Fruit fly (Drosophila melanogaster) whole organism, wandering third instar larva: ENCODE data around the gene CG2162.

Experiments
- CG32264 ChIP-seq: fragments of 200-800 bp; sonication (Bioruptor generic); optimal IDR thresholded peaks from 2 replicates; lab custom pipeline; 2016; ENCODE audit warnings: missing biosample characterization, missing genetic modification characterization
- Dif ChIP-seq: fragments of 200-275, 200-300 bp; sonication (Bioruptor generic); optimal IDR thresholded peaks from 2 replicates; lab custom pipeline; 2018; ENCODE audit warnings: missing biosample characterization, missing genetic modification characterization; ENCODE audit not compliant: partially characterized antibody
- Hnf4 ChIP-seq: fragments of 200-800 bp; sonication (Bioruptor generic); optimal IDR thresholded peaks from 2 replicates; lab custom pipeline; 2016; ENCODE audit warnings: missing biosample characterization, mild to moderate bottlenecking, missing genetic modification characterization
- Hr78 ChIP-seq: fragments of >200 bp; optimal IDR thresholded peaks from 2 replicates; lab custom pipeline; 2017; ENCODE audit warnings: missing biosample characterization, missing genetic modification characterization
- Hr83 ChIP-seq: fragments of 200-300 bp; sonication (Bioruptor generic); optimal IDR thresholded peaks from 2 replicates; lab custom pipeline; 2016; ENCODE audit warnings: missing biosample characterization, mild to moderate bottlenecking, missing genetic modification characterization, moderate library complexity; ENCODE audit not compliant: poor library complexity, severe bottlenecking
- Jra ChIP-seq: sonication (Bioruptor generic); optimal IDR thresholded peaks from 2 replicates; lab custom pipeline; 2016; ENCODE audit warnings: missing biosample characterization, missing genetic modification characterization
- Myc ChIP-seq: fragments of >200 bp; optimal IDR thresholded peaks from 2 replicates; lab custom pipeline; 2017
- OdsH ChIP-seq: fragments of 200-800 bp; sonication (Bioruptor generic); optimal IDR thresholded peaks from 2 replicates; lab custom pipeline; 2016; ENCODE audit warnings: missing biosample characterization, mild to moderate bottlenecking, missing genetic modification characterization
- Rel ChIP-seq, 2 experiments: fragments of 200-800 bp; sonication (Bioruptor generic) in 1 of 2; optimal IDR thresholded peaks; 2 replicates in 1 of 2; 3 replicates in 1 of 2; lab custom pipeline; 2016 to 2019; ENCODE audit warnings: mild to moderate bottlenecking in 2 of 2, missing biosample characterization in 2 of 2, missing genetic modification characterization in 2 of 2, moderate library complexity in 1 of 2
- Sp1 ChIP-seq: fragments of 200-800 bp; sonication (Bioruptor generic); optimal IDR thresholded peaks from 3 replicates; lab custom pipeline; 2019; ENCODE audit warnings: missing biosample characterization, mild to moderate bottlenecking, missing genetic modification characterization, moderate library complexity
- Vsx2 ChIP-seq: fragments of 200-300, 225-300 bp; sonication (Bioruptor generic); optimal IDR thresholded peaks from 2 replicates; lab custom pipeline; 2018; ENCODE audit warnings: missing biosample characterization, missing genetic modification characterization; ENCODE audit not compliant: partially characterized antibody
- br ChIP-seq: fragments of 200-800 bp; sonication (Bioruptor generic); optimal IDR thresholded peaks from 2 replicates; lab custom pipeline; 2016; ENCODE audit warnings: missing biosample characterization, missing genetic modification characterization
- brk ChIP-seq: fragments of 200-800 bp; sonication (Bioruptor generic); optimal IDR thresholded peaks from 2 replicates; lab custom pipeline; 2016; ENCODE audit warnings: missing biosample characterization, mild to moderate bottlenecking, missing genetic modification characterization
- dmrt93B ChIP-seq: fragments of 200-800 bp; sonication (Bioruptor generic); optimal IDR thresholded peaks from 2 replicates; lab custom pipeline; 2018; ENCODE audit warnings: missing biosample characterization, mild to moderate bottlenecking, missing genetic modification characterization
- dsf ChIP-seq: sonication (Bioruptor generic); optimal IDR thresholded peaks from 2 replicates; lab custom pipeline; 2016; ENCODE audit warnings: missing biosample characterization, missing genetic modification characterization, borderline replicate concordance
- fru ChIP-seq: fragments of 200-800 bp; sonication (Bioruptor generic); optimal IDR thresholded peaks from 3 replicates; lab custom pipeline; 2016; ENCODE audit warnings: missing biosample characterization, mild to moderate bottlenecking, missing genetic modification characterization
- h ChIP-seq: fragments of 200-800 bp; sonication (Bioruptor generic); optimal IDR thresholded peaks from 3 replicates; lab custom pipeline; 2016; ENCODE audit warnings: missing biosample characterization, mild to moderate bottlenecking, missing genetic modification characterization
- lola ChIP-seq: fragments of >200 bp; optimal IDR thresholded peaks from 2 replicates; lab custom pipeline; 2017; ENCODE audit warnings: missing biosample characterization, missing genetic modification characterization
- rgr ChIP-seq: fragments of 200-800 bp; sonication (Bioruptor generic); optimal IDR thresholded peaks from 3 replicates; lab custom pipeline; 2016; ENCODE audit warnings: missing biosample characterization, mild to moderate bottlenecking, missing genetic modification characterization
- usp ChIP-seq: fragments of >200 bp; optimal IDR thresholded peaks from 2 replicates; lab custom pipeline; 2017; ENCODE audit warnings: missing biosample characterization, missing genetic modification characterization
- woc ChIP-seq: sonication (Bioruptor generic); optimal IDR thresholded peaks from 2 replicates; lab custom pipeline; 2016; ENCODE audit warnings: missing biosample characterization, mild to moderate bottlenecking, missing genetic modification characterization

Gene CG2162

dm6 chr3L:3081966-3082516 is 47.0 kb downstream of the CG2162 start:
- TF ChIP-seq lola (GFP tag; lab: Kevin White, UChicago) (no peak), Hr78 (GFP tag; lab: Kevin White, UChicago) (no peak), Hnf4 (GFP tag; lab: Kevin White, UChicago) (no peak), Vsx2 (GFP tag; lab: Kevin White, UChicago) (peak; percentile 49), Rel (GFP tag; optimal IDR thresholded peaks at IDR 0.05; lab: Kevin White, UChicago) (peak; percentile 40), Rel (tag; optimal IDR thresholded peaks at IDR 0.05; lab: Kevin White, UChicago) (no peak), woc (GFP tag; lab: Kevin White, UChicago) (no peak), Jra (GFP tag; lab: Kevin White, UChicago) (no peak), Sp1 (GFP tag; lab: Kevin White, UChicago) (no peak)

- peak; percentile 35 for TF ChIP-seq Hr83
- TF ChIP-seq h, result peak; percentile 35
- no peak for TF ChIP-seq brk
- no peak for TF ChIP-seq Rel (GFP tag; optimal IDR thresholded peaks at IDR 0.05; lab: Kevin White, UChicago)
- peak; percentile 79 for TF ChIP-seq Rel (tag; optimal IDR thresholded peaks at IDR 0.05; lab: Kevin White, UChicago)
- TF ChIP-seq OdsH, result peak; percentile 38
- peak; percentile 18 for TF ChIP-seq br (GFP tag; lab: Kevin White, UChicago)
- TF ChIP-seq rgr (GFP tag; lab: Kevin White, UChicago), result peak; percentile 27
- TF ChIP-seq usp (GFP tag; lab: Kevin White, UChicago), result no peak
These were observed 48.5 kb downstream of the CG2162 start for dm6 chr3L:3083329-3084083.

- no peak for TF ChIP-seq Myc
- TF ChIP-seq Hr83, result no peak
- TF ChIP-seq fru (GFP tag; lab: Kevin White, UChicago), result no peak
- no peak for TF ChIP-seq Dif (GFP tag; lab: Kevin White, UChicago)
- no peak for TF ChIP-seq Jra (GFP tag; lab: Kevin White, UChicago)
- TF ChIP-seq h, result no peak
- TF ChIP-seq dsf, result no peak
- no peak for TF ChIP-seq CG32264
- TF ChIP-seq dmrt93B (GFP tag; lab: Kevin White, UChicago), result no peak
- TF ChIP-seq Vsx2 (GFP tag; lab: Kevin White, UChicago), result no peak
These were observed 54.0 kb downstream of the CG2162 start for dm6 chr3L:3089012-3089411.
